Fruit fly (Drosophila melanogaster) whole organism, embryonic: ENCODE data around the gene CG15865.

ENCODE experiments used
- Asciz ChIP-seq: fragments of 200-800 bp; sonication (Bioruptor generic); optimal IDR thresholded peaks from 2 replicates; lab custom pipeline; 2017; ENCODE audit warnings: missing biosample characterization, mild to moderate bottlenecking, missing genetic modification characterization, missing genetic modification reagents
- B-H1 ChIP-seq: fragments of 200-800 bp; sonication (Bioruptor generic); IDR thresholded peaks from 3 replicates; pipeline ENCODE4 v1.3.6; 2022; ENCODE audit warnings: missing biosample characterization, missing genetic modification characterization
- B-H2 ChIP-seq: fragments of 200-800 bp; sonication (Bioruptor generic); optimal IDR thresholded peaks from 2 replicates; lab custom pipeline; 2018; ENCODE audit warnings: missing biosample characterization, mild to moderate bottlenecking, missing genetic modification characterization
- BEAF-32 ChIP-seq: fragments of 200-800 bp; sonication (Bioruptor generic); optimal IDR thresholded peaks from 3 replicates; lab custom pipeline; 2017; ENCODE audit warnings: missing biosample characterization, missing genetic modification characterization, mild to moderate bottlenecking, moderate library complexity, missing genetic modification reagents
- CG10431 ChIP-seq: fragments of 200-800 bp; sonication (Bioruptor generic); optimal IDR thresholded peaks from 3 replicates; lab custom pipeline; 2018; ENCODE audit warnings: missing biosample characterization, mild to moderate bottlenecking, missing genetic modification characterization
- CG12071 ChIP-seq: fragments of 200-800 bp; sonication (Bioruptor generic); optimal IDR thresholded peaks from 3 replicates; lab custom pipeline; 2018; ENCODE audit warnings: missing biosample characterization, mild to moderate bottlenecking, missing genetic modification characterization
- CG1233 ChIP-seq: fragments of 200-800 bp; sonication (Bioruptor generic); optimal IDR thresholded peaks from 4 replicates; lab custom pipeline; 2018; ENCODE audit warnings: missing biosample characterization, mild to moderate bottlenecking, missing genetic modification characterization
- CG14050 ChIP-seq: fragments of 200-800 bp; sonication (Bioruptor generic); IDR thresholded peaks from 3 replicates; pipeline ENCODE4 v1.3.6; 2022; ENCODE audit warnings: missing biosample characterization, missing genetic modification characterization
- CG15011 ChIP-seq: fragments of 200-800 bp; sonication (Bioruptor generic); optimal IDR thresholded peaks from 3 replicates; lab custom pipeline; 2018; ENCODE audit warnings: missing biosample characterization, mild to moderate bottlenecking, missing genetic modification characterization
- CG1647 ChIP-seq: fragments of 200-800 bp; sonication (Bioruptor generic); optimal IDR thresholded peaks from 3 replicates; lab custom pipeline; 2016; ENCODE audit warnings: missing biosample characterization, missing genetic modification characterization
- CG17385 ChIP-seq: fragments of 200-800 bp; sonication (Bioruptor generic); optimal IDR thresholded peaks from 3 replicates; lab custom pipeline; 2018; ENCODE audit warnings: missing biosample characterization, mild to moderate bottlenecking, missing genetic modification characterization
- CG18011 ChIP-seq: fragments of 200-800 bp; sonication (Bioruptor generic); optimal IDR thresholded peaks from 2 replicates; lab custom pipeline; 2017; ENCODE audit warnings: missing biosample characterization, missing genetic modification characterization, mild to moderate bottlenecking, moderate library complexity, missing genotype
- CG18476 ChIP-seq: fragments of 200-800 bp; sonication (Bioruptor generic); optimal IDR thresholded peaks from 2 replicates; lab custom pipeline; 2016; ENCODE audit warnings: missing biosample characterization, mild to moderate bottlenecking, missing genetic modification characterization
- CG18599 ChIP-seq: fragments of 200-800 bp; sonication (Bioruptor generic); optimal IDR thresholded peaks from 3 replicates; lab custom pipeline; 2017; ENCODE audit warnings: missing biosample characterization, missing genetic modification characterization, mild to moderate bottlenecking, moderate library complexity, missing genetic modification reagents
- CG18619 ChIP-seq: fragments of 200-800 bp; sonication (Bioruptor generic); optimal IDR thresholded peaks from 3 replicates; lab custom pipeline; 2017; ENCODE audit warnings: missing biosample characterization, mild to moderate bottlenecking, missing genetic modification characterization
- CG30431 ChIP-seq: fragments of 200-800 bp; sonication (Bioruptor generic); optimal IDR thresholded peaks from 2 replicates; lab custom pipeline; 2017; ENCODE audit warnings: missing biosample characterization, missing genetic modification characterization
- CG3838 ChIP-seq: fragments of 200-800 bp; sonication (Bioruptor generic); optimal IDR thresholded peaks from 3 replicates; lab custom pipeline; 2016; ENCODE audit warnings: missing biosample characterization, missing genetic modification characterization
- CG4360 ChIP-seq: fragments of 200-800 bp; sonication (Bioruptor generic); IDR thresholded peaks from 2 replicates; pipeline ENCODE4 v1.3.6; 2022; ENCODE audit warnings: missing biosample characterization, missing genetic modification characterization
- CG4617 ChIP-seq: fragments of 200-800 bp; sonication (Bioruptor generic); optimal IDR thresholded peaks from 3 replicates; lab custom pipeline; 2016; ENCODE audit warnings: missing biosample characterization, missing genetic modification characterization, borderline replicate concordance
- CG7745 ChIP-seq: fragments of 200-800 bp; sonication (Bioruptor generic); optimal IDR thresholded peaks from 2 replicates; lab custom pipeline; 2018; ENCODE audit warnings: missing biosample characterization, mild to moderate bottlenecking, missing genetic modification characterization, moderate library complexity
- CG8290 ChIP-seq, 3 experiments: fragments of 200-800 bp; sonication (Bioruptor generic); optimal IDR thresholded peaks; 2 replicates each; lab custom pipeline; 2016 to 2019; ENCODE audit warnings: missing biosample characterization in 3 of 3, missing genetic modification characterization in 3 of 3, mild to moderate bottlenecking in 2 of 3, moderate library complexity in 1 of 3
- CG9932 ChIP-seq: fragments of 200-800 bp; sonication (Bioruptor generic); IDR thresholded peaks from 2 replicates; pipeline ENCODE4 v1.3.6; 2022; ENCODE audit warnings: missing biosample characterization, missing genetic modification characterization
- H2.0 ChIP-seq: fragments of 200-800 bp; sonication (Bioruptor generic); IDR thresholded peaks from 2 replicates; pipeline ENCODE4 v1.3.6; 2022; ENCODE audit warnings: missing biosample characterization, missing genetic modification characterization
- Hr3 ChIP-seq: fragments of 200-800 bp; sonication (Bioruptor generic); optimal IDR thresholded peaks from 3 replicates; lab custom pipeline; 2016; ENCODE audit warnings: missing biosample characterization, missing genetic modification characterization
- Lpt ChIP-seq: fragments of >200 bp; optimal IDR thresholded peaks from 2 replicates; lab custom pipeline; 2018; ENCODE audit warnings: missing biosample characterization, missing genetic modification characterization
- MESR4 ChIP-seq: fragments of 200-800 bp; sonication (Bioruptor generic); optimal IDR thresholded peaks from 2 replicates; lab custom pipeline; 2018; ENCODE audit warnings: missing biosample characterization, mild to moderate bottlenecking, missing genetic modification characterization, moderate library complexity
- Max ChIP-seq: fragments of 200-800 bp; sonication (Bioruptor generic); optimal IDR thresholded peaks from 2 replicates; lab custom pipeline; 2016; ENCODE audit warnings: missing biosample characterization, mild to moderate bottlenecking, missing genetic modification characterization
- Mes4 ChIP-seq: fragments of 200-800 bp; sonication (Bioruptor generic); optimal IDR thresholded peaks from 2 replicates; lab custom pipeline; 2016; ENCODE audit warnings: missing biosample characterization, missing genetic modification characterization
- Mrtf ChIP-seq: fragments of 200-800 bp; sonication (Bioruptor generic); IDR thresholded peaks from 3 replicates; pipeline ENCODE4 v1.3.6; 2022; ENCODE audit warnings: missing biosample characterization, missing genetic modification characterization
- Nf-YA ChIP-seq: fragments of 200-800 bp; sonication (Bioruptor generic); IDR thresholded peaks from 2 replicates; pipeline ENCODE4 v1.3.6; 2022; ENCODE audit warnings: missing biosample characterization, missing genetic modification characterization
- Side ChIP-seq: fragments of 200-800 bp; sonication (Bioruptor generic); optimal IDR thresholded peaks from 2 replicates; lab custom pipeline; 2016; ENCODE audit warnings: missing biosample characterization, missing genetic modification characterization
- ab ChIP-seq: fragments of 200-800 bp; sonication (Bioruptor generic); optimal IDR thresholded peaks from 2 replicates; lab custom pipeline; 2016; ENCODE audit warnings: missing biosample characterization, missing genetic modification characterization
- ac ChIP-seq: fragments of 200-800 bp; sonication (Bioruptor generic); optimal IDR thresholded peaks from 3 replicates; lab custom pipeline; 2017; ENCODE audit warnings: missing biosample characterization, mild to moderate bottlenecking, missing genetic modification characterization
- ash1 ChIP-seq: fragments of 200-800 bp; sonication (Bioruptor generic); optimal IDR thresholded peaks from 2 replicates; lab custom pipeline; 2018; ENCODE audit warnings: missing biosample characterization, mild to moderate bottlenecking, missing genetic modification characterization
- crp ChIP-seq, 2 experiments: fragments of 200-800 bp; sonication (Bioruptor generic); optimal IDR thresholded peaks; 2 replicates in 1 of 2; 3 replicates in 1 of 2; lab custom pipeline; 2017; ENCODE audit warnings: missing biosample characterization in 2 of 2, missing genetic modification characterization in 2 of 2, mild to moderate bottlenecking in 1 of 2, moderate library complexity in 1 of 2
- dmrt11E ChIP-seq: fragments of 200-800 bp; sonication (Bioruptor generic); optimal IDR thresholded peaks from 3 replicates; lab custom pipeline; 2018; ENCODE audit warnings: missing biosample characterization, mild to moderate bottlenecking, missing genetic modification characterization, moderate library complexity
- esg ChIP-seq: fragments of 200-800 bp; sonication (Bioruptor generic); conservative IDR thresholded peaks from 2 replicates; pipeline ENCODE4 v1.3.6; 2022; ENCODE audit warnings: missing biosample characterization, missing genetic modification characterization
- fd96Cb ChIP-seq: fragments of 200-800 bp; sonication (Bioruptor generic); optimal IDR thresholded peaks from 2 replicates; lab custom pipeline; 2018; ENCODE audit warnings: missing biosample characterization, mild to moderate bottlenecking, missing genetic modification characterization, moderate library complexity
- insv ChIP-seq, 2 experiments: fragments of 200-800 bp; sonication (Bioruptor generic); optimal IDR thresholded peaks; 3 replicates each; lab custom pipeline; 2016 to 2018; ENCODE audit warnings: missing biosample characterization in 2 of 2, missing genetic modification characterization in 2 of 2
- nau ChIP-seq: fragments of 200-800 bp; sonication (Bioruptor generic); optimal IDR thresholded peaks from 3 replicates; lab custom pipeline; 2017; ENCODE audit warnings: missing biosample characterization, mild to moderate bottlenecking, missing genetic modification characterization, missing genetic modification reagents
- nerfin-1 ChIP-seq: fragments of 200-800 bp; sonication (Bioruptor generic); optimal IDR thresholded peaks from 3 replicates; lab custom pipeline; 2019; ENCODE audit warnings: missing biosample characterization, mild to moderate bottlenecking, missing genetic modification characterization, moderate library complexity
- pb ChIP-seq: fragments of 200-800 bp; sonication (Bioruptor generic); optimal IDR thresholded peaks from 3 replicates; lab custom pipeline; 2016; ENCODE audit warnings: missing biosample characterization, missing genetic modification characterization
- sens-2 ChIP-seq: fragments of 200-800 bp; sonication (Bioruptor generic); IDR thresholded peaks from 2 replicates; pipeline ENCODE4 v1.3.6; 2022; ENCODE audit warnings: missing biosample characterization, missing genetic modification characterization
- seq ChIP-seq: fragments of 200-800 bp; sonication (Bioruptor generic); IDR thresholded peaks from 2 replicates; pipeline ENCODE4 v1.3.6; 2022; ENCODE audit warnings: missing biosample characterization, missing genetic modification characterization
- so ChIP-seq: fragments of 200-800 bp; sonication (Bioruptor generic); IDR thresholded peaks from 3 replicates; pipeline ENCODE4 v1.3.6; 2022; ENCODE audit warnings: missing biosample characterization, missing genetic modification characterization
- sob ChIP-seq: fragments of 200-800 bp; sonication (Bioruptor generic); IDR thresholded peaks from 2 replicates; pipeline ENCODE4 v1.3.6; 2022; ENCODE audit warnings: missing biosample characterization, missing genetic modification characterization
- sqz ChIP-seq: fragments of 200-800 bp; sonication (Bioruptor generic); optimal IDR thresholded peaks from 3 replicates; lab custom pipeline; 2018; ENCODE audit warnings: missing biosample characterization, mild to moderate bottlenecking, missing genetic modification characterization
- stc ChIP-seq: fragments of 200-800 bp; sonication (Bioruptor generic); IDR thresholded peaks from 2 replicates; pipeline ENCODE4 v1.3.6; 2022; ENCODE audit warnings: missing biosample characterization, missing genetic modification characterization
- usp ChIP-seq: fragments of >200 bp; optimal IDR thresholded peaks from 2 replicates; lab custom pipeline; 2017; ENCODE audit warnings: missing biosample characterization, missing genetic modification characterization
- yki ChIP-seq: fragments of >200 bp; optimal IDR thresholded peaks from 3 replicates; lab custom pipeline; 2018

Gene CG15865

dm6 chrX:16644535-16645131 is 19.6 kb downstream of the CG15865 start (continued):
- TF ChIP-seq MESR4 (GFP tag; lab: Kevin White, UChicago) (peak; percentile 10), yki (no peak), CG18011 (GFP tag; lab: Kevin White, UChicago) (no peak), B-H2 (no peak), CG12071 (GFP tag; lab: Kevin White, UChicago) (peak; percentile 48), CG18599 (GFP tag; lab: Kevin White, UChicago) (peak; percentile 39), insv (GFP tag; optimal IDR thresholded peaks at IDR 0.05; lab: Kevin White, UChicago) (peak in 1 of 2 experiments; percentile 50), B-H1 (GFP tag; lab: Robert Waterston, UW) (no peak; the same call in 2 of the 3 replicates), CG18619 (GFP tag; lab: Kevin White, UChicago) (peak; percentile 45), nau (peak; percentile 37), CG3838 (GFP tag; lab: Kevin White, UChicago) (peak; percentile 53), CG15011 (GFP tag; lab: Kevin White, UChicago) (peak; percentile 10), CG8290 (GFP tag; optimal IDR thresholded peaks at IDR 0.05; lab: Kevin White, UChicago) (peak; percentile 4), CG8290 (tag; optimal IDR thresholded peaks at IDR 0.05; lab: Kevin White, UChicago) (peak; percentile 66 to 73), Mrtf (no peak), usp (no peak), CG1647 (GFP tag; lab: Kevin White, UChicago) (no peak), dmrt11E (tag; lab: Kevin White, UChicago) (peak; percentile 68), stc (GFP tag; lab: Robert Waterston, UW) (peak; percentile 22; the same call in 1 of the 2 replicates), fd96Cb (tag; lab: Kevin White, UChicago) (no peak), esg (GFP tag; lab: Robert Waterston, UW) (no peak), CG18476 (GFP tag; lab: Kevin White, UChicago) (peak; percentile 8), CG4617 (GFP tag; lab: Kevin White, UChicago) (no peak), CG4360 (GFP tag; lab: Robert Waterston, UW) (no peak), CG7745 (peak; percentile 66), CG17385 (GFP tag; lab: Kevin White, UChicago) (peak; percentile 22), so (GFP tag; lab: Robert Waterston, UW) (0 out of 3 replicates have a peak, but pooled peaks have one; percentile 28), Hr3 (GFP tag; lab: Kevin White, UChicago) (no peak), CG9932 (no peak), sens-2 (GFP tag; lab: Robert Waterston, UW) (no peak), ac (peak; percentile 74), Lpt (GFP tag; lab: Kevin White, UChicago) (no peak), Mes4 (GFP tag; lab: Kevin White, UChicago) (peak; percentile 51), sob (no peak), pb (GFP tag; lab: Kevin White, UChicago) (no peak), ash1 (GFP tag; lab: Kevin White, UChicago) (peak; percentile 20), H2.0 (GFP tag; lab: Robert Waterston, UW) (no peak), Asciz (GFP tag; lab: Kevin White, UChicago) (peak; percentile 64), seq (GFP tag; lab: Robert Waterston, UW) (peak; percentile 9; the same call in 1 of the 2 replicates), CG14050 (GFP tag; lab: Robert Waterston, UW) (peak; percentile 29; the same call in 2 of the 3 replicates), BEAF-32 (GFP tag; lab: Kevin White, UChicago) (no peak), Max (GFP tag; lab: Kevin White, UChicago) (no peak), CG30431 (no peak), sqz (GFP tag; lab: Kevin White, UChicago) (peak; percentile 38), CG10431 (GFP tag; lab: Kevin White, UChicago) (peak; percentile 33), Nf-YA (GFP tag; lab: Robert Waterston, UW) (0 out of 2 replicates have a peak, but pooled peaks have one; percentile 28), crp (GFP tag; optimal IDR thresholded peaks at IDR 0.05; lab: Kevin White, UChicago) (no peak), ab (GFP tag; lab: Kevin White, UChicago) (no peak), CG1233 (GFP tag; lab: Kevin White, UChicago) (peak; percentile 54), Side (peak; percentile 38), nerfin-1 (tag; lab: Kevin White, UChicago) (no peak)
